Worm (Caenorhabditis elegans) whole organism, mixed stage, embryonic: ENCODE measurements around the gene Y37E11AL.3.

Source experiments
- pha-4 ChIP-seq: fragments of 150-350 bp; optimal IDR thresholded peaks from 2 replicates; lab custom pipeline; 2018; ENCODE audit warnings: missing biosample characterization, missing genetic modification reagents, missing genetic modification characterization
- unc-62 ChIP-seq: fragments of 150-350 bp; optimal IDR thresholded peaks from 2 replicates; lab custom pipeline; 2014; ENCODE audit warnings: missing biosample characterization, missing genetic modification reagents, missing genetic modification characterization

DNA sequence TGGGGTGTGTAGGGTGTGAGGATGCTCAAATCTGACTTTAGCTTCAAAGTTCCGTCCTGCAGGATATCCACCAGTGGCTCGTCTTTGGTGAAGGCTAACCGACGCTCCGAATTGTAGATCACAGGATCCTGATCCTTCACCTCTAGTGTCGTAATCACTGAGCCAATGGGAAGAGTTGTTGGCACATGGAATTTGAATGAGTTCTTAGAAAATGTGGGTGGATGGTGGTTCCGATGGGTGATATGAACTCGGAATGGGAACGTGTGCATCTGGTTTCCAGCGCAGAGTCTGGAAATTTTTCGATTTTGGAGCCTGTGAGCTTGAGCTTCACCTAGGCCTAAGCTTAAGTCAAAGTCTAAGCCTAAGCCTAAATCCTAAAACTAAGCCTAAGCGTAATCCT is 28.2 kb upstream of the Y37E11AL.3 start:
- TF ChIP-seq unc-62: no peak
- no peak for TF ChIP-seq pha-4 (tag; lab: Kevin White, UChicago)
